Fruit fly (Drosophila melanogaster): Measurements from ENCODE around the gene vn.

dm6 chr3L:5764922-5765843 lies 80.3 kb downstream of the vn start, which contains the start of gene CG10576:
- TF ChIP-seq h (optimal IDR thresholded peaks at IDR 0.05): no peak
- TF ChIP-seq insv (optimal IDR thresholded peaks at IDR 0.05): no peak
- TF ChIP-seq ttk (optimal IDR thresholded peaks at IDR 0.05): no peak
- no peak for TF ChIP-seq Sin3A (optimal IDR thresholded peaks at IDR 0.05)
- TF ChIP-seq Myc (optimal IDR thresholded peaks at IDR 0.05): no peak

Measured in Kc167 (cell line).